Worm (Caenorhabditis elegans) whole organism, late embryonic: ENCODE data around the gene srh-199.

Experiments used
- F13H6.1 ChIP-seq: sonication (generic microtip); optimal IDR thresholded peaks from 2 replicates; lab custom pipeline; 2016; ENCODE audit warnings: missing genetic modification characterization, missing compliant biosample characterization
- ahr-1 ChIP-seq: sonication (generic microtip); optimal IDR thresholded peaks from 2 replicates; lab custom pipeline; 2016; ENCODE audit warnings: missing genetic modification characterization, missing compliant biosample characterization
- ceh-30 ChIP-seq: fragments of 150-350 bp; optimal IDR thresholded peaks from 2 replicates; lab custom pipeline; 2014; ENCODE audit warnings: missing biosample characterization, missing genetic modification characterization
- ceh-45 ChIP-seq: fragments of 200-800 bp; sonication (Bioruptor generic); IDR thresholded peaks from 2 replicates; pipeline ENCODE4 v1.3.6; 2022; ENCODE audit warnings: missing genetic modification reagents, missing genetic modification characterization, missing compliant biosample characterization
- nfya-1 ChIP-seq: sonication (generic microtip); optimal IDR thresholded peaks from 2 replicates; lab custom pipeline; 2017; ENCODE audit warnings: missing genetic modification characterization, mild to moderate bottlenecking, missing compliant biosample characterization, antibody characterized with exemption, moderate library complexity
- nhr-11 ChIP-seq: fragments of 150-350 bp; optimal IDR thresholded peaks from 2 replicates; lab custom pipeline; 2014; ENCODE audit warnings: missing biosample characterization, missing genetic modification characterization
- npax-4 ChIP-seq: sonication (generic microtip); optimal IDR thresholded peaks from 2 replicates; lab custom pipeline; 2016; ENCODE audit warnings: missing genetic modification characterization, missing compliant biosample characterization
- pag-3 ChIP-seq: sonication (generic microtip); optimal IDR thresholded peaks from 2 replicates; lab custom pipeline; 2016; ENCODE audit warnings: missing compliant biosample characterization, missing genetic modification characterization, borderline replicate concordance
- sox-4 ChIP-seq: sonication (generic microtip); optimal IDR thresholded peaks from 2 replicates; lab custom pipeline; 2017; ENCODE audit warnings: mild to moderate bottlenecking, missing genetic modification characterization, inconsistent platforms, missing compliant biosample characterization

DNA sequence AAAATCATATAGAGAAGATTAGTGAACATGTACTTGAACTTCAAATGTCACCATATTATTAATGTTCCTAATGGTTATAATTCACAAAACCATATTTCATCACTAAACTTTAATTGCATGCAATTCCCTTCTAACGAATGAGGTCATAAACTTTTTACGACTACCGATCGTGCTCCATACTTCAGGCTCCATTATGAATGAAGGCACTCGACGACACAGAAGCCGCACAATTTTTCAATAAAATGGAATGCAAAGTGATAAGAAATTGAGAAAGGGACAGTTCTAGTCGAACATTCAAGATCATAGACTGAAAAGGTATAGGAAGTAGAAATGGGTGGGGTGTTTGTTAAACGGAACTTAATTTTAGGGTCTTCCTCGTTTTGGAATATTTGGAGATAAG is 4.8 kb upstream of the srh-199 start:
- TF ChIP-seq sox-4 (tag; lab: Kevin White, UChicago) (no peak), pag-3 (tag; lab: Kevin White, UChicago) (no peak), ahr-1 (tag; lab: Kevin White, UChicago) (no peak), nfya-1 (tag; lab: Kevin White, UChicago) (no peak), nhr-11 (tag; lab: Kevin White, UChicago) (no peak), F13H6.1 (tag; lab: Kevin White, UChicago) (no peak), ceh-30 (tag; lab: Kevin White, UChicago) (no peak), npax-4 (tag; lab: Kevin White, UChicago) (no peak), ceh-45 (no peak)
